Fruit fly (Drosophila melanogaster): ENCODE results near the gene nht.
A peak's percentile ranks its signal among the peaks of the same experiment; 100 is the strongest.

nht gene

DNA sequence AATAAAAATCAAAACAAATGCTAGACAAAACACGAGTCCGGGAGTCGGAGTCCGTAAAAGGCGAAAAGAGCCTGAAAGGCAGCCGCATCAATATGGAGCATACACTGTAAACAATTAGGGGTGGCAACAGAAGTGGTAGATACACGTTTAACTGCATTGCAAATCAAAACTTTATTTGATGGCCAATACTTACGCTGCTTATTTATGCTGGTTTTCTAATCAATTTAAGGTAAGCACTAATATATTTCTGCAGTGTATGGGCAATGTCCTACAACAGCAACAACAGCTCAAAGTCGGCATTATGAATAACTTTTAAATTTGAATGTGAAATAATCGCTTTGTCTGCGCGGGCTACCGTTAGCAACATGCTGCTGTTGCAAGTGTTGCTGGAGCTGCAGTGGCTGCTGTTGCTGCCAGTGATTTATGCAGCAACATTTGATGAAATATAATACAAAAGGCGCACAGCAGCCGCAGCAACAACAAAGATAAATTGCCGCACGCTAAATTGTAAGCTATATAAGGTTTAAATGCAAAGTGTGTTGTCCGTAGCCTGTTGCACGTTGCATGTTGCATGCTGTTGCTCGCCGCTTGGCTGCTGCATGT lies 45.1 kb downstream of the nht start (continued):
- TF ChIP-seq CG33557 (GFP tag; optimal IDR thresholded peaks at IDR 0.05) (no peak), CG17186 (GFP tag; optimal IDR thresholded peaks at IDR 0.05) (no peak), Bgb (GFP tag; IDR thresholded peaks at IDR 0.05; ENCODE audit: partially characterized antibody) (no peak), Hand (GFP tag; optimal IDR thresholded peaks at IDR 0.05) (no peak), pros (GFP tag; optimal IDR thresholded peaks at IDR 0.05) (no peak), CG9932 (GFP tag; IDR thresholded peaks at IDR 0.05) (0 out of 2 replicates have a peak, but pooled peaks have one; percentile 16), Optix (GFP tag; IDR thresholded peaks at IDR 0.05) (no peak)

- TF ChIP-seq Elba2 (GFP tag; optimal IDR thresholded peaks at IDR 0.05) (no peak), unpg (GFP tag; optimal IDR thresholded peaks at IDR 0.05) (no peak), abd-A (tag; optimal IDR thresholded peaks at IDR 0.05) (no peak), HmgD (GFP tag; optimal IDR thresholded peaks at IDR 0.05) (no peak), sug (tag; optimal IDR thresholded peaks at IDR 0.05) (no peak), pfk (GFP tag; optimal IDR thresholded peaks at IDR 0.05) (no peak), CG18476 (GFP tag; optimal IDR thresholded peaks at IDR 0.05) (no peak), danr (GFP tag; IDR thresholded peaks at IDR 0.05) (no peak), Hsf (GFP tag; optimal IDR thresholded peaks at IDR 0.05) (no peak), salm (tag; optimal IDR thresholded peaks at IDR 0.05) (no peak), CG12299 (tag; optimal IDR thresholded peaks at IDR 0.05) (peak; percentile 3), gfzf (GFP tag; optimal IDR thresholded peaks at IDR 0.05) (no peak), CG4404 (GFP tag; IDR thresholded peaks at IDR 0.05) (no peak), Hey (tag; optimal IDR thresholded peaks at IDR 0.05) (no peak), nerfin-1 (tag; optimal IDR thresholded peaks at IDR 0.05) (no peak), D (optimal IDR thresholded peaks at IDR 0.05) (no peak), D (GFP tag; optimal IDR thresholded peaks at IDR 0.05) (no peak), CG8089 (GFP tag; optimal IDR thresholded peaks at IDR 0.05) (no peak), Bdp1 (GFP tag; optimal IDR thresholded peaks at IDR 0.05) (no peak), grau (tag; optimal IDR thresholded peaks at IDR 0.05) (peak; percentile 40), chif (GFP tag; optimal IDR thresholded peaks at IDR 0.05) (no peak), CG11696 (GFP tag; IDR thresholded peaks at IDR 0.05) (no peak), gem (tag; optimal IDR thresholded peaks at IDR 0.05) (peak; percentile 50), CG16815 (GFP tag; optimal IDR thresholded peaks at IDR 0.05) (no peak), fd3F (GFP tag; optimal IDR thresholded peaks at IDR 0.05) (peak; percentile 19), Sox100B (GFP tag; optimal IDR thresholded peaks at IDR 0.05) (peak; percentile 21), CG17829 (tag; optimal IDR thresholded peaks at IDR 0.05) (peak; percentile 44), PHDP (tag; optimal IDR thresholded peaks at IDR 0.05) (no peak), HmgZ (tag; optimal IDR thresholded peaks at IDR 0.05) (no peak), fu2 (GFP tag; optimal IDR thresholded peaks at IDR 0.05) (no peak), CG15514 (GFP tag; optimal IDR thresholded peaks at IDR 0.05) (no peak), CG15269 (tag; optimal IDR thresholded peaks at IDR 0.05) (peak; percentile 23), CG8765 (GFP tag; IDR thresholded peaks at IDR 0.05) (no peak; the same call in 1 of the 2 replicates), gsb-n (tag; optimal IDR thresholded peaks at IDR 0.05) (peak; percentile 1), Spps (tag; optimal IDR thresholded peaks at IDR 0.05) (no peak), Taf1 (GFP tag; IDR thresholded peaks at IDR 0.05) (no peak), Dip3 (GFP tag; optimal IDR thresholded peaks at IDR 0.05) (no peak), TFAM (GFP tag; optimal IDR thresholded peaks at IDR 0.05) (no peak), CG16779 (GFP tag; IDR thresholded peaks at IDR 0.05) (no peak), dpn (GFP tag; optimal IDR thresholded peaks at IDR 0.05) (no peak), pb (GFP tag; optimal IDR thresholded peaks at IDR 0.05) (no peak)
These were observed 46.7 kb downstream of the nht start, which contains the start of gene Cul3 for dm6 chr2L:15271757-15272589. Gene Cul3, minus strand, starts transcription at chr2L:15272024.

All from whole organism, embryonic.